Worm (Caenorhabditis elegans): ENCODE results near the gene Y61B8B.3.
"Not testable (repeated sequence)": the region's sequence is repeated elsewhere in the genome, so short reads cannot be mapped to it uniquely, and the experiment has no call there.

The Y61B8B.3 gene

ce11 chrV:17273249-17273648 is 39.0 kb downstream of the Y61B8B.3 start, which contains the start of gene K10G4.10:
Gene K10G4.10 (plus strand): TSS chrV:17273549.
- no peak for TF ChIP-seq sma-9 (GFP tag; optimal IDR thresholded peaks at IDR 0.05)
- no peak for TF ChIP-seq sma-9 (tag; optimal IDR thresholded peaks at IDR 0.05)
- TF ChIP-seq blmp-1 (tag; optimal IDR thresholded peaks at IDR 0.05; ENCODE audit: insufficient read depth) = no peak
- TF ChIP-seq sma-3 (GFP tag; optimal IDR thresholded peaks at IDR 0.05) = no peak

DNA sequence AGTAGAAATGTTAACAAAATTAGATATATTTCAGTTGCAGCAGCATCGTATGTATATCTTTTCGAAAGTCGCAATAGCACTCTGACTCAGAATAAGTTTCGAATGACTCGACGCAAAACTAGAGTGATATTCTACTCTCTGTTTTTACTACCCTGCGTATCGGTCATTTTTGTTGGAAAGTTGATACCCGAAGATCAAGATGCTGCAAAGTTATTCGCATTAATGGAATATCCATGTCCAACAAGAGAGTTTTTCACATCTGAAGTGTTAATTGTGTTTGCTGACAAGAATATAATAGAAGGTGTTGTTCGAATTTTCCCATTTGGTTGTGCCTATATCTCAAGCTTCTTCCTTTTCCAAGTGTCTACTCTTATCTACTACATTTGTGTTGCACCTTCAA is 40.2 kb downstream of the Y61B8B.3 start:
- TF ChIP-seq sma-9 (GFP tag; optimal IDR thresholded peaks at IDR 0.05) = no peak
- no peak for TF ChIP-seq sma-9 (tag; optimal IDR thresholded peaks at IDR 0.05)
- TF ChIP-seq elt-3 (tag; optimal IDR thresholded peaks at IDR 0.05) = no peak
- no peak for TF ChIP-seq nhr-10 (tag; optimal IDR thresholded peaks at IDR 0.05)
- TF ChIP-seq unc-62 (GFP tag; optimal IDR thresholded peaks at IDR 0.05) = no peak
- no peak for TF ChIP-seq nhr-129 (tag; optimal IDR thresholded peaks at IDR 0.05)
- TF ChIP-seq nhr-12 (tag; optimal IDR thresholded peaks at IDR 0.05) = no peak
- TF ChIP-seq elt-1 (tag; optimal IDR thresholded peaks at IDR 0.05) = no peak
- TF ChIP-seq nhr-6 (tag; optimal IDR thresholded peaks at IDR 0.05) = no peak
- no peak for TF ChIP-seq Y55F3AM.14 (GFP tag; optimal IDR thresholded peaks at IDR 0.05)
- TF ChIP-seq peb-1 (tag; optimal IDR thresholded peaks at IDR 0.05) = no peak

- TF ChIP-seq R02D3.7 (tag; optimal IDR thresholded peaks at IDR 0.05); nhr-77 (tag; optimal IDR thresholded peaks at IDR 0.05); lin-13 (GFP tag; optimal IDR thresholded peaks at IDR 0.05): not testable (repeated sequence)
Measured at ce11 chrV:17264855-17265254, 47.4 kb downstream of the Y61B8B.3 start, which contains the start of gene K10G4.3. Gene K10G4.3 (minus strand): TSS chrV:17264955.
